Worm (Caenorhabditis elegans) whole organism, L3 larva: Measurements from ENCODE around the gene R13A1.3.

ENCODE experiments used
- R02D3.7 ChIP-seq: fragments of 150-350 bp; optimal IDR thresholded peaks from 2 replicates; lab custom pipeline; 2014; ENCODE audit warnings: missing biosample characterization, missing genetic modification characterization
- ZK546.5 ChIP-seq: sonication (generic microtip); optimal IDR thresholded peaks from 2 replicates; lab custom pipeline; 2017; ENCODE audit warnings: missing biosample characterization, missing genetic modification characterization
- aly-2 ChIP-seq: fragments of 150-350 bp; optimal IDR thresholded peaks from 2 replicates; lab custom pipeline; 2014; ENCODE audit warnings: missing biosample characterization, missing genetic modification characterization
- ama-1 ChIP-seq: fragments of 150-350 bp; optimal IDR thresholded peaks from 2 replicates; lab custom pipeline; 2018
- ceh-28 ChIP-seq: fragments of 150-350 bp; optimal IDR thresholded peaks from 2 replicates; lab custom pipeline; 2014; ENCODE audit warnings: missing biosample characterization, missing genetic modification reagents, missing genetic modification characterization
- ceh-82 ChIP-seq: fragments of 150-350 bp; optimal IDR thresholded peaks from 2 replicates; lab custom pipeline; 2014; ENCODE audit warnings: missing biosample characterization, missing genetic modification characterization
- daf-12 ChIP-seq: fragments of 150-350 bp; optimal IDR thresholded peaks from 2 replicates; lab custom pipeline; 2014; ENCODE audit warnings: missing biosample characterization, missing genetic modification reagents, missing genetic modification characterization
- egl-27 ChIP-seq: sonication (generic microtip); optimal IDR thresholded peaks from 4 replicates; lab custom pipeline; 2017; ENCODE audit warnings: missing biosample characterization, missing genetic modification reagents, missing genetic modification characterization
- elt-1 ChIP-seq: fragments of 150-350 bp; optimal IDR thresholded peaks from 2 replicates; lab custom pipeline; 2014; ENCODE audit warnings: missing biosample characterization, missing genetic modification characterization
- elt-2 ChIP-seq: sonication (generic microtip); optimal IDR thresholded peaks from 2 replicates; lab custom pipeline; 2016; ENCODE audit warnings: missing genetic modification reagents, mild to moderate bottlenecking, missing genetic modification characterization, missing compliant biosample characterization
- elt-3 ChIP-seq, 3 experiments: fragments of 150-350 bp in 1 of 3; sonication (generic microtip) in 2 of 3; optimal IDR thresholded peaks; 2 replicates in 2 of 3; 4 replicates in 1 of 3; lab custom pipeline; 2014 to 2017; ENCODE audit warnings: missing biosample characterization in 3 of 3, missing genetic modification characterization in 3 of 3
- eor-1 ChIP-seq, 2 experiments: fragments of 150-350 bp; optimal IDR thresholded peaks; 2 replicates each; lab custom pipeline; 2014 to 2018; ENCODE audit warnings: missing biosample characterization in 2 of 2, missing genetic modification characterization in 2 of 2
- fkh-10 ChIP-seq: sonication (generic microtip); optimal IDR thresholded peaks from 2 replicates; lab custom pipeline; 2017; ENCODE audit warnings: missing biosample characterization, missing genetic modification reagents, missing genetic modification characterization
- fkh-2 ChIP-seq: fragments of 150-350 bp; optimal IDR thresholded peaks from 2 replicates; lab custom pipeline; 2014; ENCODE audit warnings: missing biosample characterization, missing genetic modification reagents, missing genetic modification characterization
- jun-1 ChIP-seq: fragments of 150-350 bp; optimal IDR thresholded peaks from 2 replicates; lab custom pipeline; 2014; ENCODE audit warnings: missing biosample characterization, missing genetic modification reagents, missing genetic modification characterization
- lin-15B ChIP-seq: fragments of 150-350 bp; optimal IDR thresholded peaks from 2 replicates; lab custom pipeline; 2014; ENCODE audit warnings: missing biosample characterization, missing genetic modification characterization
- nfya-1 ChIP-seq: sonication (generic microtip); optimal IDR thresholded peaks from 2 replicates; lab custom pipeline; 2017; ENCODE audit warnings: missing genetic modification characterization, mild to moderate bottlenecking, missing compliant biosample characterization, antibody characterized with exemption, moderate library complexity; ENCODE audit not compliant: insufficient read depth
- nhr-11 ChIP-seq: fragments of 150-350 bp; optimal IDR thresholded peaks from 2 replicates; lab custom pipeline; 2014; ENCODE audit warnings: missing biosample characterization, missing genetic modification characterization
- nhr-237 ChIP-seq: fragments of 150-350 bp; optimal IDR thresholded peaks from 2 replicates; lab custom pipeline; 2014; ENCODE audit warnings: missing biosample characterization, missing genetic modification characterization
- nhr-25 ChIP-seq: sonication (generic microtip); optimal IDR thresholded peaks from 2 replicates; lab custom pipeline; 2017; ENCODE audit warnings: missing biosample characterization, missing genetic modification characterization
- nhr-28 ChIP-seq: fragments of 150-350 bp; optimal IDR thresholded peaks from 2 replicates; lab custom pipeline; 2014; ENCODE audit warnings: missing biosample characterization, missing genetic modification characterization
- nhr-43 ChIP-seq: sonication (generic microtip); optimal IDR thresholded peaks from 2 replicates; lab custom pipeline; 2016; ENCODE audit warnings: mild to moderate bottlenecking, missing genetic modification characterization, missing compliant biosample characterization; ENCODE audit not compliant: poor library complexity, severe bottlenecking
- nhr-67 ChIP-seq: fragments of 150-350 bp; optimal IDR thresholded peaks from 2 replicates; lab custom pipeline; 2014; ENCODE audit warnings: missing biosample characterization, missing genetic modification characterization
- nhr-76 ChIP-seq: fragments of 150-350 bp; sonication (generic microtip); optimal IDR thresholded peaks from 5 replicates; lab custom pipeline; 2014; ENCODE audit warnings: missing biosample characterization, missing genetic modification characterization
- pha-4 ChIP-seq: fragments of 150-350 bp; optimal IDR thresholded peaks from 2 replicates; lab custom pipeline; 2014; ENCODE audit warnings: missing biosample characterization, missing genetic modification reagents, missing genetic modification characterization
- pqm-1 ChIP-seq: fragments of 150-350 bp; optimal IDR thresholded peaks from 2 replicates; lab custom pipeline; 2017; ENCODE audit warnings: missing biosample characterization, missing genetic modification characterization, inconsistent platforms
- sea-2 ChIP-seq: fragments of 150-350 bp; sonication (generic microtip); optimal IDR thresholded peaks from 4 replicates; lab custom pipeline; 2014; ENCODE audit warnings: missing biosample characterization, missing genetic modification reagents, missing genetic modification characterization
- skn-1 ChIP-seq: fragments of 150-350 bp; optimal IDR thresholded peaks from 2 replicates; lab custom pipeline; 2014; ENCODE audit warnings: missing biosample characterization, missing genetic modification characterization
- tbx-2 ChIP-seq: sonication (generic microtip); optimal IDR thresholded peaks from 2 replicates; lab custom pipeline; 2016; ENCODE audit warnings: mild to moderate bottlenecking, missing genetic modification characterization, missing compliant biosample characterization
- unc-39 ChIP-seq: sonication (generic microtip); optimal IDR thresholded peaks from 4 replicates; lab custom pipeline; 2017; ENCODE audit warnings: missing biosample characterization, missing genetic modification characterization
- unc-62 ChIP-seq: fragments of 150-350 bp; sonication (generic microtip); optimal IDR thresholded peaks from 4 replicates; lab custom pipeline; 2014; ENCODE audit warnings: missing biosample characterization, missing genetic modification reagents, missing genetic modification characterization
- ztf-11 ChIP-seq: fragments of 150-350 bp; optimal IDR thresholded peaks from 2 replicates; lab custom pipeline; 2014; ENCODE audit warnings: missing biosample characterization, missing genetic modification characterization

The R13A1.3 gene

DNA sequence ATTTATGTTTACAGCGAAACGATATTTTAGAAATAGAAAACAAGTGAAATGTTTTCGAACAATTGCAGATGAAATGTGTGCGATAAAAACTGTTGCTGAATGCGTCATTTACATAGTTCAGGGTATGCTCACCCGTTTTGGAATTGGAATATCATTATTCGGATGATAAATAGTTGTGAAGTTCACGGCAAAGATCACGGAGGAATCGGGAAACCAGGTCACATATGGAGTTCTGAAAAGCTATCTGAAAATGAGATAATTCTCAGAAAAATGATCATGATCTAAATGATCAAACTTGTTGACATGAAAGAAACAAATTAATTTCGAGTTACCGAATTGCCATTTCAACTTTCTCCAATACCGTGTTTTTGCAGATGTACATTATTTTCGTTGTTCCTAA lies 8.1 kb upstream of the R13A1.3 start, which contains the start of gene best-16:
Gene best-16 (minus strand): TSS at position 101 of the 400 bp plus-strand sequence.
- TF ChIP-seq nhr-11 (tag; lab: Kevin White, UChicago) (no peak), R02D3.7 (tag; lab: Kevin White, UChicago) (no peak)

DNA sequence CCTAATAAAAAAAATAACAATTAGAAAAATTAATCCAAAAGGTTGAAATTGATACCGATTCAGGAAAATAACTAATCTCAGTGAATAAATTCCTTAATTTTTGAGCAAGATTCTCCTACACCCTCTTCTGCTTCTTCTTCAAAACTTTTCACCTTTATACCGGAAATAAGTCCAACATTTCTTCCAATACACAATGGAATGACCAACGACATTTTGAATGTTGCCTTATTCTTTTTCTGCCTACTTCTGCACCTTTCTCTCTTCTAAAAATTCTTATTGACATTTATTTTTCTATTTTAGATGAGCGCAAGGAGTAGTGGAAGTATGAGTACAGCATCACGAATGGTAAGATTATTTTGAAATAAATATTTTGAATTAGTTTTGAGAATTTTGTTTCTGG lies 6.9 kb upstream of the R13A1.3 start, which contains the start of gene unc-8:
Gene unc-8 (plus strand): TSS at position 301 of the 400 bp plus-strand sequence.
- TF ChIP-seq pqm-1 (tag; lab: Kevin White, UChicago) = no peak
- no peak for TF ChIP-seq nhr-25
- no peak for TF ChIP-seq nhr-237 (tag; lab: Kevin White, UChicago)
- no peak for TF ChIP-seq pha-4
- no peak for TF ChIP-seq lin-15B
- TF ChIP-seq nhr-11 (tag; lab: Kevin White, UChicago) = no peak
- TF ChIP-seq nhr-76 (tag; lab: Kevin White, UChicago) = no peak
- TF ChIP-seq eor-1 (tag; optimal IDR thresholded peaks at IDR 0.05; lab: Kevin White, UChicago) = no peak
- TF ChIP-seq ceh-28 = no peak
- TF ChIP-seq, all 47 proteins: peak for 0

DNA sequence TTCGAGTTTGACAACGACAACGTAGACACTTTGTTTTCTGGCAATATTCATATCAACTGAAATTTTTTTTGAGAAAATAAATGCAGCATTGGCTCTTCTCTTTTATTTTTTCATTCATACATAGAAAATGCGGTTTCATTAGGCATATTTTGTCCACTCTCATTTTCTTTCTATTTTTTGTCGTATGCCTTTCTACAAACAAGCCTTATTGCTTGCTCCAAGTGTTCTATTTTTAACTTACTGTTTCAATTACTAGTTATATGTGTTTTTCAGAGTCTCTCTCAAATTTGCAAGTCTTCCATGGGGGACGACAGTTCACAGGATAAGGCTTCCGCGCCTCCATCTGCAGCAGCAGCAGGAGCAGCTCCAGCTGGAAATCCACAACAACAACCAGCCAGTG lies 2.2 kb downstream of the R13A1.3 start, which contains the start of gene kcc-1:
Gene kcc-1 (plus strand): TSS at position 301 of the 400 bp plus-strand sequence.
- TF ChIP-seq aly-2 (tag; lab: Kevin White, UChicago) = no peak
- TF ChIP-seq unc-62 (GFP tag; lab: Kevin White, UChicago) = no peak
- no peak for TF ChIP-seq egl-27 (tag; lab: Kevin White, UChicago)
- no peak for TF ChIP-seq nhr-43 (tag; lab: Kevin White, UChicago)
- TF ChIP-seq nhr-67 = no peak
- TF ChIP-seq ceh-82 (tag; lab: Kevin White, UChicago) = no peak
- no peak for TF ChIP-seq elt-2 (tag; lab: Kevin White, UChicago)
- no peak for TF ChIP-seq pqm-1 (tag; lab: Kevin White, UChicago)
- no peak for TF ChIP-seq sea-2 (GFP tag; lab: Kevin White, UChicago)

DNA sequence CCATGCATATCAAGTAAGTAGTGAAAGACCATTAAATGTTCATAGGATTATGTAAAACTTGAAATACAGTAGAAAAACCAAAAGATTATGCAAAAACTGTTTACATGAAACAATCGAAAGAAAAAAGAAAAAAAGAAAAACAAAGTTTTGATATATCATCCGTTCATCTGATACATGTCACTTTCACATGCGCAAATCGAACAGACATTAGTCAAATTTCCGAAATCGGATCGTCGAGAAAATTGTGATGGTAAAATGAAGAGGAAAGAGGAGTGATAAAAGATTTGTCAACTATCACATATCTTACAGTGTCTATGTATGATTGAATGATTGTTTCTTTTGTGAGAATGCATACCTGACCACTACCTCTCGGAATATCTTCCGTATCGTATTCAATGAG lies 5.2 kb downstream of the R13A1.3 start:
- TF ChIP-seq daf-12 (no peak), ztf-11 (tag; lab: Kevin White, UChicago) (no peak), nhr-28 (tag; lab: Kevin White, UChicago) (no peak), fkh-10 (GFP tag; lab: Kevin White, UChicago) (no peak), skn-1 (no peak), pha-4 (no peak)

DNA sequence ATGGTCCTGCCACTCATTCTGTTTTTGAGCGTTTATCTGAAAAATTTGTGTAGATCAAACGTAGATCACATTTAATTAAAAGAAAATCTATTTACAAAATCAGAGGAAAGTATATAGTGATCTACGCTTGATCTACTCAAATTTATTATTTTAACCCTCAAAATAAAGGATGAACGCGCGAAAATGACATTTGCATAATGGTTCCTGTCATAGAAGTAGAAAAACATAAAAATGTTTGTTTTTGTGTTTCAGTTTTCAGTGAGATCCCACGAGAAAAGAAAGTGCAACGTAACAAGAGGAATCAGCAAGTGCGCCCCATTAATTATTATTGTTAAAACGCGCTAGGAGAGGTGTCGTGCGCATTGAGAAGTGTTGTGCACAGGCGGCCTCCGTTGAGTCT lies 7.5 kb downstream of the R13A1.3 start:
- no peak for TF ChIP-seq skn-1
- no peak for TF ChIP-seq fkh-2
- TF ChIP-seq ztf-11 (tag; lab: Kevin White, UChicago) = no peak
- no peak for TF ChIP-seq jun-1 (tag; lab: Kevin White, UChicago)
- no peak for TF ChIP-seq nfya-1
- TF ChIP-seq aly-2 (tag; lab: Kevin White, UChicago) = no peak
- TF ChIP-seq ZK546.5 (tag; lab: Kevin White, UChicago) = no peak
- no peak for TF ChIP-seq ceh-82 (tag; lab: Kevin White, UChicago)
- TF ChIP-seq nhr-76 (tag; lab: Kevin White, UChicago) = no peak
- TF ChIP-seq nhr-11 (tag; lab: Kevin White, UChicago) = no peak
- no peak for TF ChIP-seq sea-2 (GFP tag; lab: Kevin White, UChicago)
- TF ChIP-seq unc-39 (tag; lab: Kevin White, UChicago) = no peak
- TF ChIP-seq tbx-2 (tag; lab: Kevin White, UChicago) = no peak
- no peak for TF ChIP-seq ama-1 (lab: Kevin White, UChicago)
- TF ChIP-seq lin-15B = no peak
- TF ChIP-seq unc-62 (GFP tag; lab: Kevin White, UChicago) = no peak
- TF ChIP-seq pqm-1 (tag; lab: Kevin White, UChicago) = no peak
- TF ChIP-seq, all 47 proteins: peak for 0

DNA sequence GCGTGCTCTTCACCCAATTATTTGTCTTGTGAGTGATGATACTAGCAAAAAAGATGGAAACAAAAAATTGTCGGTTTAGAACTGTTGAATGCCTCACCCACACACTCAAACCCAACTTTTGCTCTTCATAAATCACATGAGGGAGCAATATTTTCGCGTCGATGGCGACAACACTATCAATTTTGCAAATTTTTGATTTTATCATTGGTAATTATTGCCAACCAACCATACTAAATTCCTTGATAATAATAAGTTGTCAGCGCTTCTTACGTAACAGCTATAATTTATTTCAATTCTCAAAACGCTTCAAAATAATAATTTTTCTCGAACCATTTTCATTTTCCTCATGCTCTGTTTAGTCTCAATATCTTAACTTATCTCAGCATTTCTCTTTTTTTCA lies 9.0 kb downstream of the R13A1.3 start:
- TF ChIP-seq nfya-1 = no peak
- TF ChIP-seq daf-12 = no peak
- TF ChIP-seq nhr-43 (tag; lab: Kevin White, UChicago) = no peak
- TF ChIP-seq lin-15B = no peak
- TF ChIP-seq elt-2 (tag; lab: Kevin White, UChicago) = peak; percentile 62
- TF ChIP-seq elt-3 (tag; optimal IDR thresholded peaks at IDR 0.05; lab: Kevin White, UChicago) = no peak
- TF ChIP-seq ZK546.5 (tag; lab: Kevin White, UChicago) = no peak
- no peak for TF ChIP-seq elt-1 (tag; lab: Kevin White, UChicago)
- TF ChIP-seq ceh-28 = no peak
- peak; percentile 27 for TF ChIP-seq pqm-1 (tag; lab: Kevin White, UChicago)
- no peak for TF ChIP-seq nhr-67
